Worm (Caenorhabditis elegans): ENCODE data around the gene pde-4.

The pde-4 gene

DNA sequence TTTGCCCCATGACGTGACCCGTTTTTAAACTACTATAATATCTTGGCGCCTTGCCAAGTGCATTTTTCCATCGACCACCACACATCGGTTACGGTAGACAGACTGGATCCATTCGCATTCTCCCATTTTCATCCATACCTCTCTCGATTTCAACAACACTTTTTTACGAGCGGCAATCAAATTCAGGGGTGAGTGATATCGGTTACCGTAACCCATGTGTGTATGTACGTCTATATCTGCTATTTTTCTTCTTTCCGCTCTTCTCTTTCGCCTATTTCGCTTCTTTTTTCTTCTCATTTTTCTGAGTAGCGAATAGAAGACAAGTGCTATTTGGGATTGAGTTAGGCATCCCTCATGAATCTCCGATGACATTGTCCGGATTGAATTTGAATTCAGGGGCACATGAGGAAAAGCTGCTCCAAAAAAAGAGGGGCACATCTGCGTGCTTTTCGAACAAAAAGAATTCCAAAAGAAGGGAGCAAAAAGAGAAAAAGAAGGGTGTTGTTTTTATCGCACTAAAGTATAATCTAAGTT, 19.3 kb downstream of the pde-4 start (continued):
- TF ChIP-seq dpl-1 (GFP tag; optimal IDR thresholded peaks at IDR 0.05) (no peak), lsy-2 (tag; optimal IDR thresholded peaks at IDR 0.05) (peak in 1 of 2 experiments; percentile 87), egl-27 (tag; optimal IDR thresholded peaks at IDR 0.05) (no peak), mep-1 (tag; optimal IDR thresholded peaks at IDR 0.05) (no peak), nhr-19 (GFP tag; conservative IDR thresholded peaks at IDR 0.05) (no peak), nhr-76 (tag; optimal IDR thresholded peaks at IDR 0.05) (no peak), xbp-1 (tag; optimal IDR thresholded peaks at IDR 0.05) (no peak), pqm-1 (tag; optimal IDR thresholded peaks at IDR 0.05) (no peak)

DNA sequence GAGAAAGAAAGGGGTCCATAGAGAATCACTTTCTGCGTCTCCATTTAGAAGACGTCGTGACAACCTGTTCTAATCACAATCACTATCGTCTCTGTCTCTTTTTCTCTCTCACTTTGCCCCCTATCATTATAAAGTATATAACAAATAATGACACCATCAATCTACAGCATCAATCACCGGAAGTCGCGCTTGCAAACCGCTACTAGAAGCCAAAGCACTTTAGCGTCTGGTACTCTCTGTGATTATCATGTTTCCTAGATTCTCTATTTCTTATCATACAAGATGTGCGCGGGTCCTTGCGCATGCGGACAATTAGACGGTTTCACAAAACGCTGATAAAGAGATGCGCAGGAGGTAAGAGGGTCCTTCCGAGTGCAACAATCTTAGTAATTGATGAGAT, 19.9 kb downstream of the pde-4 start:
- TF ChIP-seq dsc-1 (tag; optimal IDR thresholded peaks at IDR 0.05): no peak
- no peak for TF ChIP-seq pag-3 (tag; optimal IDR thresholded peaks at IDR 0.05; ENCODE audit: borderline replicate concordance, insufficient read depth)
- peak; percentile 49 for TF ChIP-seq nhr-71 (tag; optimal IDR thresholded peaks at IDR 0.05)
- peak in 5 of 6 experiments; percentile 31 to 85 (median 79) for TF ChIP-seq elt-3 (tag; optimal IDR thresholded peaks at IDR 0.05)
- no peak for TF ChIP-seq nhr-47 (tag; optimal IDR thresholded peaks at IDR 0.05)
- no peak for TF ChIP-seq rnt-1 (tag; optimal IDR thresholded peaks at IDR 0.05)
- peak; percentile 58 for TF ChIP-seq unc-130 (tag; optimal IDR thresholded peaks at IDR 0.05)
- no peak for TF ChIP-seq lin-35 (GFP tag; optimal IDR thresholded peaks at IDR 0.05)
- no peak for TF ChIP-seq ceh-88 (GFP tag; IDR thresholded peaks at IDR 0.05)
- TF ChIP-seq efl-1 (optimal IDR thresholded peaks at IDR 0.05): no peak
- no peak for TF ChIP-seq efl-1 (GFP tag; optimal IDR thresholded peaks at IDR 0.05 in 1 of 2)
- TF ChIP-seq swsn-7 (tag; optimal IDR thresholded peaks at IDR 0.05): no peak
- TF ChIP-seq aly-2 (tag; optimal IDR thresholded peaks at IDR 0.05): no peak
- TF ChIP-seq fkh-8 (tag; optimal IDR thresholded peaks at IDR 0.05): no peak
- TF ChIP-seq lin-14 (GFP tag; optimal IDR thresholded peaks at IDR 0.05): peak; percentile 9
- no peak for TF ChIP-seq sox-4 (tag; optimal IDR thresholded peaks at IDR 0.05)
- TF ChIP-seq ces-1 (GFP tag; optimal IDR thresholded peaks at IDR 0.05): no peak
- TF ChIP-seq alr-1 (tag; optimal IDR thresholded peaks at IDR 0.05; ENCODE audit: borderline replicate concordance): no peak
- no peak for TF ChIP-seq lin-15B (tag; optimal IDR thresholded peaks at IDR 0.05)
- TF ChIP-seq ets-5 (GFP tag; IDR thresholded peaks at IDR 0.05): no peak
- no peak for TF ChIP-seq fos-1 (tag; optimal IDR thresholded peaks at IDR 0.05)
- TF ChIP-seq tlp-1 (tag; optimal IDR thresholded peaks at IDR 0.05): no peak
- TF ChIP-seq C16A3.4 (tag; optimal IDR thresholded peaks at IDR 0.05): no peak
- no peak for TF ChIP-seq irx-1 (tag; optimal IDR thresholded peaks at IDR 0.05)
- no peak for TF ChIP-seq nhr-237 (tag; optimal IDR thresholded peaks at IDR 0.05)
- no peak for TF ChIP-seq nhr-77 (tag; optimal IDR thresholded peaks at IDR 0.05)
- TF ChIP-seq nhr-90 (tag; optimal IDR thresholded peaks at IDR 0.05; ENCODE audit: poor library complexity): no peak
- TF ChIP-seq lir-3 (tag; optimal IDR thresholded peaks at IDR 0.05; ENCODE audit: poor library complexity): no peak
- TF ChIP-seq nhr-12 (tag; optimal IDR thresholded peaks at IDR 0.05): no peak
- no peak for TF ChIP-seq ceh-63 (GFP tag; optimal IDR thresholded peaks at IDR 0.05)
- no peak for TF ChIP-seq unc-86 (tag; optimal IDR thresholded peaks at IDR 0.05)
- TF ChIP-seq blmp-1 (tag; optimal IDR thresholded peaks at IDR 0.05): peak; percentile 88
- no peak for TF ChIP-seq lin-39 (tag; optimal IDR thresholded peaks at IDR 0.05)
- TF ChIP-seq egl-27 (tag; optimal IDR thresholded peaks at IDR 0.05): peak in 1 of 2 experiments; percentile 36
- TF ChIP-seq lsy-2 (tag; optimal IDR thresholded peaks at IDR 0.05): no peak
- TF ChIP-seq fkh-10 (GFP tag; optimal IDR thresholded peaks at IDR 0.05): no peak
- TF ChIP-seq aha-1 (tag; optimal IDR thresholded peaks at IDR 0.05): no peak
- peak; percentile 23 for TF ChIP-seq snu-23 (GFP tag; optimal IDR thresholded peaks at IDR 0.05)
- peak; percentile 7 for TF ChIP-seq mep-1 (tag; optimal IDR thresholded peaks at IDR 0.05)
- TF ChIP-seq grh-1 (GFP tag; IDR thresholded peaks at IDR 0.05): peak; percentile 62
- no peak for TF ChIP-seq lin-13 (GFP tag; optimal IDR thresholded peaks at IDR 0.05)
- no peak for TF ChIP-seq zag-1 (tag; optimal IDR thresholded peaks at IDR 0.05)
- peak; percentile 25; the same call in 1 of the 2 replicates for TF ChIP-seq nhr-19 (GFP tag; conservative IDR thresholded peaks at IDR 0.05)
- TF ChIP-seq mdl-1 (tag; optimal IDR thresholded peaks at IDR 0.05): peak in 1 of 2 experiments; percentile 21
- peak; percentile 90 for TF ChIP-seq nhr-85 (tag)
- no peak for TF ChIP-seq C34B4.2 (tag; optimal IDR thresholded peaks at IDR 0.05)
- no peak for TF ChIP-seq nhr-28 (tag; optimal IDR thresholded peaks at IDR 0.05)

Measured in whole organism, L1 larva.